Fruit fly (Drosophila melanogaster) whole organism, wandering third instar larva: ENCODE data around the gene CG1998.

Source experiments
- CG32264 ChIP-seq: fragments of 200-800 bp; sonication (Bioruptor generic); optimal IDR thresholded peaks from 2 replicates; lab custom pipeline; 2016; ENCODE audit warnings: missing biosample characterization, missing genetic modification characterization
- CG9705 ChIP-seq: fragments of 200-800 bp; sonication (Bioruptor generic); optimal IDR thresholded peaks from 2 replicates; lab custom pipeline; 2018; ENCODE audit warnings: missing biosample characterization, mild to moderate bottlenecking, missing genetic modification characterization
- CrebA ChIP-seq: fragments of 200-800 bp; sonication (Bioruptor generic); optimal IDR thresholded peaks from 2 replicates; lab custom pipeline; 2016; ENCODE audit warnings: missing biosample characterization, mild to moderate bottlenecking, missing genetic modification characterization, borderline replicate concordance
- Dfd ChIP-seq: fragments of >200 bp; optimal IDR thresholded peaks from 2 replicates; lab custom pipeline; 2017; ENCODE audit warnings: missing biosample characterization, missing genetic modification characterization
- Dif ChIP-seq: fragments of 200-275, 200-300 bp; sonication (Bioruptor generic); optimal IDR thresholded peaks from 2 replicates; lab custom pipeline; 2018; ENCODE audit warnings: missing biosample characterization, missing genetic modification characterization; ENCODE audit not compliant: partially characterized antibody
- GATAd ChIP-seq: sonication (Bioruptor generic); optimal IDR thresholded peaks from 2 replicates; lab custom pipeline; 2016; ENCODE audit warnings: missing biosample characterization, missing genetic modification characterization
- HLH106 ChIP-seq: fragments of 200-800 bp; optimal IDR thresholded peaks from 3 replicates; lab custom pipeline; 2019; ENCODE audit warnings: missing biosample characterization, mild to moderate bottlenecking, missing genetic modification characterization, moderate library complexity
- Hnf4 ChIP-seq: fragments of 200-800 bp; sonication (Bioruptor generic); optimal IDR thresholded peaks from 2 replicates; lab custom pipeline; 2016; ENCODE audit warnings: missing biosample characterization, mild to moderate bottlenecking, missing genetic modification characterization
- Mio ChIP-seq: sonication (Bioruptor generic); optimal IDR thresholded peaks from 2 replicates; lab custom pipeline; 2016; ENCODE audit warnings: missing biosample characterization, missing genetic modification characterization
- Myc ChIP-seq: fragments of >200 bp; optimal IDR thresholded peaks from 2 replicates; lab custom pipeline; 2017
- N ChIP-seq: fragments of >200 bp; optimal IDR thresholded peaks from 2 replicates; lab custom pipeline; 2018; ENCODE audit warnings: missing biosample characterization, missing external identifiers, missing genetic modification characterization
- OdsH ChIP-seq: fragments of 200-800 bp; sonication (Bioruptor generic); optimal IDR thresholded peaks from 2 replicates; lab custom pipeline; 2016; ENCODE audit warnings: missing biosample characterization, mild to moderate bottlenecking, missing genetic modification characterization
- Rel ChIP-seq, 2 experiments: fragments of 200-800 bp; sonication (Bioruptor generic) in 1 of 2; optimal IDR thresholded peaks; 2 replicates in 1 of 2; 3 replicates in 1 of 2; lab custom pipeline; 2016 to 2019; ENCODE audit warnings: mild to moderate bottlenecking in 2 of 2, missing biosample characterization in 2 of 2, missing genetic modification characterization in 2 of 2, moderate library complexity in 1 of 2
- Sp1 ChIP-seq: fragments of 200-800 bp; sonication (Bioruptor generic); optimal IDR thresholded peaks from 3 replicates; lab custom pipeline; 2019; ENCODE audit warnings: missing biosample characterization, mild to moderate bottlenecking, missing genetic modification characterization, moderate library complexity
- Vsx2 ChIP-seq: fragments of 200-300, 225-300 bp; sonication (Bioruptor generic); optimal IDR thresholded peaks from 2 replicates; lab custom pipeline; 2018; ENCODE audit warnings: missing biosample characterization, missing genetic modification characterization; ENCODE audit not compliant: partially characterized antibody
- br ChIP-seq: fragments of 200-800 bp; sonication (Bioruptor generic); optimal IDR thresholded peaks from 2 replicates; lab custom pipeline; 2016; ENCODE audit warnings: missing biosample characterization, missing genetic modification characterization
- brk ChIP-seq: fragments of 200-800 bp; sonication (Bioruptor generic); optimal IDR thresholded peaks from 2 replicates; lab custom pipeline; 2016; ENCODE audit warnings: missing biosample characterization, mild to moderate bottlenecking, missing genetic modification characterization
- dl ChIP-seq, 2 experiments: fragments of 175-275, 200-275 bp in 1 of 2; fragments of 200-275 bp in 1 of 2; sonication (Bioruptor generic); optimal IDR thresholded peaks; lab custom pipeline; 2018; ENCODE audit warnings: mild to moderate bottlenecking in 2 of 2, missing biosample characterization in 2 of 2, missing genetic modification characterization in 2 of 2, moderate library complexity in 2 of 2; ENCODE audit not compliant: partially characterized antibody in 2 of 2, insufficient read depth in 1 of 2
- dmrt93B ChIP-seq: fragments of 200-800 bp; sonication (Bioruptor generic); optimal IDR thresholded peaks from 2 replicates; lab custom pipeline; 2018; ENCODE audit warnings: missing biosample characterization, mild to moderate bottlenecking, missing genetic modification characterization
- dsf ChIP-seq: sonication (Bioruptor generic); optimal IDR thresholded peaks from 2 replicates; lab custom pipeline; 2016; ENCODE audit warnings: missing biosample characterization, missing genetic modification characterization, borderline replicate concordance
- ey ChIP-seq: fragments of 200-800 bp; sonication (Bioruptor generic); optimal IDR thresholded peaks from 2 replicates; lab custom pipeline; 2016; ENCODE audit warnings: missing biosample characterization, missing genetic modification characterization
- foxo ChIP-seq, 2 experiments: fragments of 200-800 bp; sonication (Bioruptor generic); optimal IDR thresholded peaks; 2 replicates in 1 of 2; 3 replicates in 1 of 2; lab custom pipeline; 2016 to 2017; ENCODE audit warnings: missing biosample characterization in 2 of 2, missing genetic modification characterization in 2 of 2
- fru ChIP-seq: fragments of 200-800 bp; sonication (Bioruptor generic); optimal IDR thresholded peaks from 3 replicates; lab custom pipeline; 2016; ENCODE audit warnings: missing biosample characterization, mild to moderate bottlenecking, missing genetic modification characterization
- h ChIP-seq: fragments of 200-800 bp; sonication (Bioruptor generic); optimal IDR thresholded peaks from 3 replicates; lab custom pipeline; 2016; ENCODE audit warnings: missing biosample characterization, mild to moderate bottlenecking, missing genetic modification characterization
- jim ChIP-seq: fragments of 175-275, 200-325 bp; sonication (Bioruptor generic); optimal IDR thresholded peaks from 2 replicates; lab custom pipeline; 2016; ENCODE audit warnings: missing biosample characterization, mild to moderate bottlenecking, missing genetic modification characterization
- lola ChIP-seq: fragments of >200 bp; optimal IDR thresholded peaks from 2 replicates; lab custom pipeline; 2017; ENCODE audit warnings: missing biosample characterization, missing genetic modification characterization
- psq ChIP-seq: fragments of 200-800 bp; sonication (Bioruptor generic); optimal IDR thresholded peaks from 3 replicates; lab custom pipeline; 2017; ENCODE audit warnings: missing biosample characterization, mild to moderate bottlenecking, missing genetic modification characterization, moderate library complexity
- rgr ChIP-seq: fragments of 200-800 bp; sonication (Bioruptor generic); optimal IDR thresholded peaks from 3 replicates; lab custom pipeline; 2016; ENCODE audit warnings: missing biosample characterization, mild to moderate bottlenecking, missing genetic modification characterization
- sage ChIP-seq: fragments of 200-800 bp; sonication (Bioruptor generic); optimal IDR thresholded peaks from 2 replicates; lab custom pipeline; 2016; ENCODE audit warnings: missing biosample characterization, mild to moderate bottlenecking, missing genetic modification characterization
- sv ChIP-seq: fragments of 200-800 bp; sonication (Bioruptor generic); optimal IDR thresholded peaks from 3 replicates; lab custom pipeline; 2016; ENCODE audit warnings: missing biosample characterization, missing genetic modification characterization
- tai ChIP-seq: sonication (Bioruptor generic); optimal IDR thresholded peaks from 2 replicates; lab custom pipeline; 2016; ENCODE audit warnings: missing biosample characterization, missing genetic modification characterization
- usp ChIP-seq: fragments of >200 bp; optimal IDR thresholded peaks from 2 replicates; lab custom pipeline; 2017; ENCODE audit warnings: missing biosample characterization, missing genetic modification characterization
- woc ChIP-seq: sonication (Bioruptor generic); optimal IDR thresholded peaks from 2 replicates; lab custom pipeline; 2016; ENCODE audit warnings: missing biosample characterization, mild to moderate bottlenecking, missing genetic modification characterization

CG1998 gene

dm6 chrX:13403553-13403952, 9.3 kb downstream of the CG1998 start:
- no peak for TF ChIP-seq GATAd (GFP tag; lab: Kevin White, UChicago)
- TF ChIP-seq Dfd: no peak
- peak; percentile 46 for TF ChIP-seq CrebA (GFP tag; lab: Kevin White, UChicago)
- TF ChIP-seq N (GFP tag; lab: Kevin White, UChicago): no peak
- no peak for TF ChIP-seq Vsx2 (GFP tag; lab: Kevin White, UChicago)
- TF ChIP-seq brk (GFP tag; lab: Kevin White, UChicago): no peak
- no peak for TF ChIP-seq ey (GFP tag; lab: Kevin White, UChicago)
- no peak for TF ChIP-seq fru (GFP tag; lab: Kevin White, UChicago)
- TF ChIP-seq, all 38 proteins: peak for 1

- TF ChIP-seq woc (GFP tag; lab: Kevin White, UChicago): no peak
- TF ChIP-seq h: no peak
- TF ChIP-seq usp (GFP tag; lab: Kevin White, UChicago): no peak
- no peak for TF ChIP-seq dmrt93B (GFP tag; lab: Kevin White, UChicago)
- TF ChIP-seq ey (GFP tag; lab: Kevin White, UChicago): no peak
- no peak for TF ChIP-seq Dif (GFP tag; lab: Kevin White, UChicago)
- TF ChIP-seq tai (GFP tag; lab: Kevin White, UChicago): no peak
These were observed 10.1 kb downstream of the CG1998 start, which contains the start of gene CG12725 for dm6 chrX:13402763-13403162. CG12725 (minus strand) TSS chrX:13402863.

dm6 chrX:13401245-13401644, 11.6 kb downstream of the CG1998 start:
- TF ChIP-seq Myc (lab: Kevin White, UChicago): peak; percentile 32
- no peak for TF ChIP-seq Sp1 (GFP tag; lab: Kevin White, UChicago)

dm6 chrX:13397610-13398009, 15.3 kb downstream of the CG1998 start:
- TF ChIP-seq OdsH (GFP tag; lab: Kevin White, UChicago) (no peak), ey (GFP tag; lab: Kevin White, UChicago) (no peak), foxo (GFP tag; optimal IDR thresholded peaks at IDR 0.05; lab: Kevin White, UChicago) (no peak), dl (GFP tag; optimal IDR thresholded peaks at IDR 0.05; lab: Kevin White, UChicago; ENCODE audit: insufficient read depth in 1 of 2, partially characterized antibody in 2 of 2) (no peak), dsf (GFP tag; lab: Kevin White, UChicago) (no peak), GATAd (GFP tag; lab: Kevin White, UChicago) (no peak), dmrt93B (GFP tag; lab: Kevin White, UChicago) (no peak), h (no peak), usp (GFP tag; lab: Kevin White, UChicago) (no peak), CG9705 (GFP tag; lab: Kevin White, UChicago) (no peak), brk (GFP tag; lab: Kevin White, UChicago) (no peak), woc (GFP tag; lab: Kevin White, UChicago) (no peak), sage (GFP tag; lab: Kevin White, UChicago) (no peak), br (GFP tag; lab: Kevin White, UChicago) (no peak), Dfd (no peak), CrebA (GFP tag; lab: Kevin White, UChicago) (no peak)

- no peak for TF ChIP-seq brk (GFP tag; lab: Kevin White, UChicago)
- TF ChIP-seq Mio (GFP tag; lab: Kevin White, UChicago): no peak
- TF ChIP-seq dmrt93B (GFP tag; lab: Kevin White, UChicago): peak; percentile 82
- peak; percentile 57 for TF ChIP-seq fru (GFP tag; lab: Kevin White, UChicago)
- TF ChIP-seq foxo (GFP tag; optimal IDR thresholded peaks at IDR 0.05; lab: Kevin White, UChicago): peak in 1 of 2 experiments; percentile 74
- no peak for TF ChIP-seq CG32264
- TF ChIP-seq rgr (GFP tag; lab: Kevin White, UChicago): peak; percentile 43
- no peak for TF ChIP-seq lola (GFP tag; lab: Kevin White, UChicago)
- TF ChIP-seq Dif (GFP tag; lab: Kevin White, UChicago): peak; percentile 58
- peak; percentile 43 for TF ChIP-seq CG9705 (GFP tag; lab: Kevin White, UChicago)
- peak; percentile 15 for TF ChIP-seq Hnf4 (GFP tag; lab: Kevin White, UChicago)
- TF ChIP-seq ey (GFP tag; lab: Kevin White, UChicago): peak; percentile 36
- TF ChIP-seq Rel (GFP tag; optimal IDR thresholded peaks at IDR 0.05; lab: Kevin White, UChicago): no peak
- TF ChIP-seq Rel (tag; optimal IDR thresholded peaks at IDR 0.05; lab: Kevin White, UChicago): peak; percentile 52
- TF ChIP-seq br (GFP tag; lab: Kevin White, UChicago): peak; percentile 40
- no peak for TF ChIP-seq Myc (lab: Kevin White, UChicago)
- no peak for TF ChIP-seq jim (GFP tag; lab: Kevin White, UChicago)
- TF ChIP-seq HLH106: peak; percentile 80
- TF ChIP-seq N (GFP tag; lab: Kevin White, UChicago): no peak
- TF ChIP-seq h: peak; percentile 32
- TF ChIP-seq woc (GFP tag; lab: Kevin White, UChicago): peak; percentile 26
- TF ChIP-seq sv (GFP tag; lab: Kevin White, UChicago): peak; percentile 46
- TF ChIP-seq OdsH (GFP tag; lab: Kevin White, UChicago): peak; percentile 56
- TF ChIP-seq dl (GFP tag; optimal IDR thresholded peaks at IDR 0.05; lab: Kevin White, UChicago; ENCODE audit: insufficient read depth in 1 of 2, partially characterized antibody in 2 of 2): peak; percentile 2 to 20
- no peak for TF ChIP-seq Dfd
- peak; percentile 71 for TF ChIP-seq psq (GFP tag; lab: Kevin White, UChicago)
- peak; percentile 85 for TF ChIP-seq Sp1 (GFP tag; lab: Kevin White, UChicago)
These were observed 16.3 kb downstream of the CG1998 start, which contains the start of gene Bcat for dm6 chrX:13396378-13397099. Bcat (plus strand) TSS chrX:13396899.
